Worm (Caenorhabditis elegans): Measurements from ENCODE around the gene F28G4.3.

- no peak for TF ChIP-seq ceh-18 (tag; optimal IDR thresholded peaks at IDR 0.05)
- no peak for TF ChIP-seq nhr-11 (tag; optimal IDR thresholded peaks at IDR 0.05)
These were observed 31.1 kb downstream of the F28G4.3 start, which contains the start of gene bgnt-1.3 for ce11 chrV:16256395-16256794.
